Fruit fly (Drosophila melanogaster) whole organism, adult: ENCODE results near the gene CG42460.

Experiments used
- CG11617 ChIP-seq: fragments of 200-800 bp; sonication (Bioruptor generic); optimal IDR thresholded peaks from 2 replicates; lab custom pipeline; 2017; ENCODE audit warnings: mild to moderate bottlenecking, missing biosample characterization, missing genetic modification reagents, missing genetic modification characterization
- CG12768 ChIP-seq: fragments of 200-800 bp; sonication (Bioruptor generic); optimal IDR thresholded peaks from 2 replicates; lab custom pipeline; 2017; ENCODE audit warnings: missing biosample characterization, missing genetic modification characterization, mild to moderate bottlenecking, moderate library complexity, missing genetic modification reagents
- CG14711 ChIP-seq: fragments of 200-800 bp; sonication (Bioruptor generic); optimal IDR thresholded peaks from 2 replicates; lab custom pipeline; 2018; ENCODE audit warnings: missing biosample characterization, mild to moderate bottlenecking, missing genetic modification characterization, moderate library complexity
- CG1620 ChIP-seq: fragments of 200-800 bp; sonication (Bioruptor generic); optimal IDR thresholded peaks from 2 replicates; lab custom pipeline; 2016; ENCODE audit warnings: missing biosample characterization, missing genetic modification characterization
- CG33017 ChIP-seq: fragments of 200-800 bp; sonication (Bioruptor generic); optimal IDR thresholded peaks from 2 replicates; lab custom pipeline; 2018; ENCODE audit warnings: missing biosample characterization, mild to moderate bottlenecking, missing genetic modification characterization, moderate library complexity
- CG5204 ChIP-seq: fragments of 200-800 bp; sonication (Bioruptor generic); optimal IDR thresholded peaks from 2 replicates; lab custom pipeline; 2016; ENCODE audit warnings: missing biosample characterization, missing genetic modification characterization
- CG7045 ChIP-seq: fragments of 200-800 bp; sonication (Bioruptor generic); optimal IDR thresholded peaks from 2 replicates; lab custom pipeline; 2017; ENCODE audit warnings: missing biosample characterization, mild to moderate bottlenecking, missing genetic modification characterization
- CG7101 ChIP-seq: fragments of 200-800 bp; sonication (Bioruptor generic); optimal IDR thresholded peaks from 2 replicates; lab custom pipeline; 2018; ENCODE audit warnings: missing biosample characterization, mild to moderate bottlenecking, missing genetic modification characterization, moderate library complexity
- Clk ChIP-seq: fragments of 200-800 bp; sonication (Bioruptor generic); optimal IDR thresholded peaks from 2 replicates; lab custom pipeline; 2017; ENCODE audit warnings: missing biosample characterization, missing genetic modification characterization
- Crg-1 ChIP-seq: fragments of 200-800 bp; sonication (Bioruptor generic); optimal IDR thresholded peaks from 2 replicates; lab custom pipeline; 2016; ENCODE audit warnings: missing biosample characterization, missing genetic modification characterization
- Hr96 ChIP-seq: fragments of 200-800 bp; sonication (Bioruptor generic); optimal IDR thresholded peaks from 2 replicates; lab custom pipeline; 2016; ENCODE audit warnings: missing biosample characterization, missing genetic modification characterization
- Mnt ChIP-seq: fragments of 200-800 bp; sonication (Bioruptor generic); optimal IDR thresholded peaks from 2 replicates; lab custom pipeline; 2016; ENCODE audit warnings: missing biosample characterization, mild to moderate bottlenecking, missing genetic modification characterization
- bab1 ChIP-seq: fragments of 200-800 bp; sonication (Bioruptor generic); optimal IDR thresholded peaks from 3 replicates; lab custom pipeline; 2019; ENCODE audit warnings: missing biosample characterization, mild to moderate bottlenecking, missing genetic modification characterization, moderate library complexity
- cic ChIP-seq: fragments of 200-800 bp; sonication (Bioruptor generic); optimal IDR thresholded peaks from 2 replicates; lab custom pipeline; 2017; ENCODE audit warnings: missing biosample characterization, mild to moderate bottlenecking, missing genetic modification characterization, moderate library complexity
- cnc ChIP-seq, 2 experiments: fragments of >200 bp; optimal IDR thresholded peaks; 2 replicates each; lab custom pipeline; 2017
- kay ChIP-seq: fragments of 200-800 bp; sonication (Bioruptor generic); peaks from one replicate; lab custom pipeline; 2016; ENCODE audit warnings: missing biosample characterization, missing genetic modification characterization, borderline replicate concordance
- ovo ChIP-seq: fragments of 200-800 bp; sonication (Bioruptor generic); optimal IDR thresholded peaks from 2 replicates; lab custom pipeline; 2016; ENCODE audit warnings: missing biosample characterization, missing genetic modification characterization
- pad ChIP-seq: fragments of 200-800 bp; sonication (Bioruptor generic); optimal IDR thresholded peaks from 3 replicates; lab custom pipeline; 2017; ENCODE audit warnings: missing biosample characterization, missing genetic modification characterization, mild to moderate bottlenecking, moderate library complexity, missing genetic modification reagents
- tj ChIP-seq: fragments of 200-800 bp; sonication (Bioruptor generic); optimal IDR thresholded peaks from 3 replicates; lab custom pipeline; 2017; ENCODE audit warnings: missing biosample characterization, mild to moderate bottlenecking, missing genetic modification characterization, moderate library complexity
- toe ChIP-seq: fragments of 200-800 bp; sonication (Bioruptor generic); optimal IDR thresholded peaks from 2 replicates; lab custom pipeline; 2016; ENCODE audit warnings: missing biosample characterization, missing genetic modification characterization

The CG42460 gene

dm6 chr2L:3368425-3368824 lies 19.9 kb downstream of the CG42460 start:
- TF ChIP-seq kay: peak; percentile 94
- no peak for TF ChIP-seq Mnt

dm6 chr2L:3366043-3366679 lies 22.1 kb downstream of the CG42460 start:
- no peak for TF ChIP-seq pad (GFP tag; lab: Kevin White, UChicago)
- TF ChIP-seq CG12768: peak; percentile 53
- no peak for TF ChIP-seq toe (GFP tag; lab: Kevin White, UChicago)
- TF ChIP-seq CG5204 (GFP tag; lab: Kevin White, UChicago): no peak
- no peak for TF ChIP-seq CG33017 (tag; lab: Kevin White, UChicago)
- peak; percentile 6 for TF ChIP-seq CG7101 (tag; lab: Kevin White, UChicago)
- TF ChIP-seq ovo (GFP tag; lab: Kevin White, UChicago): no peak
- TF ChIP-seq CG14711 (tag; lab: Kevin White, UChicago): no peak
- no peak for TF ChIP-seq Crg-1
- no peak for TF ChIP-seq Clk (GFP tag; lab: Kevin White, UChicago)
- no peak for TF ChIP-seq bab1 (GFP tag; lab: Kevin White, UChicago)
- TF ChIP-seq kay: no peak
- TF ChIP-seq tj (GFP tag; lab: Kevin White, UChicago): peak; percentile 37
- peak; percentile 20 for TF ChIP-seq CG11617 (GFP tag; lab: Kevin White, UChicago)
- peak; percentile 74 for TF ChIP-seq Mnt
- TF ChIP-seq CG7045: no peak
- peak; percentile 90 for TF ChIP-seq cic (GFP tag; lab: Kevin White, UChicago)
- TF ChIP-seq Hr96: no peak
- no peak for TF ChIP-seq cnc (optimal IDR thresholded peaks at IDR 0.05; lab: Kevin White, UChicago)
- no peak for TF ChIP-seq CG1620 (GFP tag; lab: Kevin White, UChicago)

dm6 chr2L:3361821-3362220 lies 26.5 kb downstream of the CG42460 start:
- no peak for TF ChIP-seq Clk (GFP tag; lab: Kevin White, UChicago)
- TF ChIP-seq cic (GFP tag; lab: Kevin White, UChicago): no peak
- TF ChIP-seq CG12768: no peak
- TF ChIP-seq Hr96: no peak
- no peak for TF ChIP-seq ovo (GFP tag; lab: Kevin White, UChicago)
- TF ChIP-seq kay: peak; percentile 77
- TF ChIP-seq Mnt: no peak
- no peak for TF ChIP-seq CG7045

DNA sequence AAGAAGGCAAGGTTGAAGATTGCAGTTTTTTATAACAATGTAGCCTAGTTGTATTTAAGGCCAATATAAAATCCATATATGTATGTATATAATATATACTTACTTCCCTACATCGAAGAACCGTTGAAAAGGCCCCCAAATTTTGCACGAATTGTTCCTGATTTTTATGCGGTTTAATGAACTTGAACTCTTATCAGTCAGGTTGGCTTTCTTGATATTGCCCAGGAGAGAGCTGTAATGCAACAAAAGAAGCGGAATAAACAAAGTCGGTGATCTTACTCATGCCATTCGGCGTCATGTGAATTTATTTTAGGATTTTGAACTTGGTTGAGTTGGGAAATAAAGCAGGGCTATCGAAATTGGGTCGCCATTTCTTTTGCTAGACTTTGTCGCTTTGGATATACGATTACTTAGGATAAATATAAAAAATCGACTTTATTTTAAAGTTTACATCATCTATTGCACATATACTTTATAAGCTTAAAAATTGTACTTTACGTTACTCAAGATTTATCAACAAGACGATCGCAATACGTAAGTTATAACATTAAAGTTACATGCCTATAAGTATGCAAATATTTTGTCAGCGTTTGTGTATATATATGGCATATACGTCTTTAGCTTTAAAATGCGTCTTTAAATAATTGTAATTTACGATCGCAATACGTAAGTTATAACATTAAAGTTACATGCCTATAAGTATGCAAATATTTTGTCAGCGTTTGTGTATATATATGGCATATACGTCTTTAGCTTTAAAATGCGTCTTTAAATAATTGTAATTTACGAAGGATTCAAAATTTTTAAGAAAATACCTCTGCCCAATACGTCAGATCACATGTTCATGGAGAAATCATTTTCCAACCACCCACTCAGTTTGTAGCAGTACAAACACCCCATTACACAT lies 31.3 kb downstream of the CG42460 start, which contains the start of gene CG8838:
TSS of gene CG8838 (plus strand) at position 857 of the 907 bp plus-strand sequence.
- no peak for TF ChIP-seq CG1620 (GFP tag; lab: Kevin White, UChicago)
- TF ChIP-seq kay: peak; percentile 54

DNA sequence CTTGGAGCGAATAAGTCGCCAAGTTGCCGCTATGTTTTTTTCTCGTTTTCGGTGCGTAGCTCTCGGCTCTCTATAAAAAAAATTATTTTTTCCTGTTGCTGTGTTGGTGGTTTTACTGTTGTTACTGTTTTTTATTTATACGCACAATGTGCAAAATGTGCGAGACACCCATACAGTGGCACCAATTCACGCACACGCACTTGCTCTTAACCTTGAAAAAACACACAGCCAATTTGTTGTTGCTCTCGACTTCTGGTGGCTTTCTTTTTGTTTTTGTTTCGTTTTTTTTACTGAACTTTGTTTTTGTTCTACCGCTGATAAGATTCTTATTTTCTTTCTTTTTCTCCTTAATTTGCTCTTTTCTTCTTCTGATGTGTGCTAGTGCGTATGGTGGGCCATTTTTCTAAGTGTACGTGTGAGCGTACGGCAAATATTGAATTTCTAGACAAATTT lies 32.1 kb downstream of the CG42460 start:
- no peak for TF ChIP-seq cic (GFP tag; lab: Kevin White, UChicago)
- peak; percentile 83 for TF ChIP-seq kay

DNA sequence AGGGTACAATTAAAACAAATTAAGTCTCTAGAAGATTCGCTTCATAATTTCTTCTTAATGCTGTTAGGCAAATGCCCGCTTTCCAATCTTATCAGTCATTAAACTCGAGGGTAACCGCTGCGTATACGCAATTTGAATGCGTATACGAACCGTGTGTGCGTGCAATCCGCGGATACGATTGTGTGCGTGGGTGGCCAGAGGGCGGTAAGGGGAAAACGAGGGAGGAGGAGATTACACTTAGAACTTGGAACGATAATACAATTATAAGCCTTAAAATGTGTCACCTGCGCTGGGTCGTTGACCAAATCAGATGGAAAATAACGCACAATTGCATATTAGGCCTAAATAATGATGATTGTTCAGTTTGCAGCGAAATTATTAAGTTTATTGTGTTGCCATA lies 32.5 kb downstream of the CG42460 start:
- no peak for TF ChIP-seq ovo (GFP tag; lab: Kevin White, UChicago)
- TF ChIP-seq pad (GFP tag; lab: Kevin White, UChicago): no peak
- no peak for TF ChIP-seq CG1620 (GFP tag; lab: Kevin White, UChicago)
- TF ChIP-seq CG33017 (tag; lab: Kevin White, UChicago): no peak
- TF ChIP-seq cnc (optimal IDR thresholded peaks at IDR 0.05; lab: Kevin White, UChicago): no peak
- no peak for TF ChIP-seq CG11617 (GFP tag; lab: Kevin White, UChicago)
- no peak for TF ChIP-seq cic (GFP tag; lab: Kevin White, UChicago)
- TF ChIP-seq Clk (GFP tag; lab: Kevin White, UChicago): no peak
- no peak for TF ChIP-seq CG12768
- no peak for TF ChIP-seq CG5204 (GFP tag; lab: Kevin White, UChicago)
- no peak for TF ChIP-seq toe (GFP tag; lab: Kevin White, UChicago)
- TF ChIP-seq bab1 (GFP tag; lab: Kevin White, UChicago): no peak
- TF ChIP-seq CG7101 (tag; lab: Kevin White, UChicago): no peak
- TF ChIP-seq Crg-1: no peak

dm6 chr2L:3354642-3355380 lies 33.5 kb downstream of the CG42460 start, which contains the start of gene E23:
TSS of gene E23 (minus strand) at chr2L:3354829.
- TF ChIP-seq Mnt (peak; percentile 96), toe (GFP tag; lab: Kevin White, UChicago) (no peak), CG7045 (peak; percentile 94), Hr96 (no peak), CG11617 (GFP tag; lab: Kevin White, UChicago) (peak; percentile 93), pad (GFP tag; lab: Kevin White, UChicago) (peak; percentile 97), kay (no peak), tj (GFP tag; lab: Kevin White, UChicago) (peak; percentile 60), Clk (GFP tag; lab: Kevin White, UChicago) (peak; percentile 83), bab1 (GFP tag; lab: Kevin White, UChicago) (peak; percentile 93), cnc (optimal IDR thresholded peaks at IDR 0.05; lab: Kevin White, UChicago) (no peak), ovo (GFP tag; lab: Kevin White, UChicago) (peak; percentile 89), CG14711 (tag; lab: Kevin White, UChicago) (peak; percentile 85), Crg-1 (peak; percentile 82), CG1620 (GFP tag; lab: Kevin White, UChicago) (peak; percentile 90), CG5204 (GFP tag; lab: Kevin White, UChicago) (no peak), CG7101 (tag; lab: Kevin White, UChicago) (peak; percentile 92), CG12768 (peak; percentile 89), cic (GFP tag; lab: Kevin White, UChicago) (peak; percentile 77), CG33017 (tag; lab: Kevin White, UChicago) (peak; percentile 92)
